Worm (Caenorhabditis elegans): Measurements from ENCODE around the gene rbm-25.

DNA sequence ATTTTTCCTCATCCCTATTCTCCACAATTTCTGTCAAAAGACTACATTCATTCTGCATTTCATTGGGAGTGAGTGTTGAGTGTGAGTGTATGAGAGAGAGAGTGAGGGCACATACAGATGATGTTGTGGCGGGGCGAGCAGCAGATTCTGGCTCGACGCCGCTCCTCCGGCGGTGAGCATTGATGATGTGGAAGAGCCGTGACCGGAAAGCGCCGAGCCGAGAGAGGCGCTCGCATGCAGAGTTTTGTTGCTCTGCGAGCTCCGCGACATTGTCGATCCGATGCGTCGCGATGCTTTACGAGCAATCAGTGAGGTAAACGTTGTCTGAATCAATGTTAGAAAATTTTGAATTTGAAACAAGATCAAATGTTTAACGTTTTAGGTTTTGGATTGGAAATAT is 42.3 kb upstream of the rbm-25 start:
- TF ChIP-seq hmg-4 (GFP tag; optimal IDR thresholded peaks at IDR 0.05), result no peak
- TF ChIP-seq flt-1 (GFP tag; IDR thresholded peaks at IDR 0.05), result no peak
- TF ChIP-seq tra-4 (tag; optimal IDR thresholded peaks at IDR 0.05), result no peak
- no peak for TF ChIP-seq pes-1 (GFP tag; IDR thresholded peaks at IDR 0.05)
- no peak for TF ChIP-seq ets-7 (tag; optimal IDR thresholded peaks at IDR 0.05)
- no peak for TF ChIP-seq tbx-37 (GFP tag; conservative IDR thresholded peaks at IDR 0.05)
- TF ChIP-seq ceh-36 (tag; optimal IDR thresholded peaks at IDR 0.05), result no peak
- TF ChIP-seq sea-1 (GFP tag; conservative IDR thresholded peaks at IDR 0.05), result no peak
- TF ChIP-seq F13C5.2 (tag; optimal IDR thresholded peaks at IDR 0.05), result no peak
- no peak for TF ChIP-seq hmbx-1 (tag; optimal IDR thresholded peaks at IDR 0.05)
- TF ChIP-seq scrt-1 (GFP tag; IDR thresholded peaks at IDR 0.05), result no peak

All from whole organism, early embryonic.